Worm (Caenorhabditis elegans): ENCODE data around the gene Y73C8B.1.
A peak's percentile ranks its signal among the peaks of the same experiment; 100 is the strongest.

Y73C8B.1 gene

DNA sequence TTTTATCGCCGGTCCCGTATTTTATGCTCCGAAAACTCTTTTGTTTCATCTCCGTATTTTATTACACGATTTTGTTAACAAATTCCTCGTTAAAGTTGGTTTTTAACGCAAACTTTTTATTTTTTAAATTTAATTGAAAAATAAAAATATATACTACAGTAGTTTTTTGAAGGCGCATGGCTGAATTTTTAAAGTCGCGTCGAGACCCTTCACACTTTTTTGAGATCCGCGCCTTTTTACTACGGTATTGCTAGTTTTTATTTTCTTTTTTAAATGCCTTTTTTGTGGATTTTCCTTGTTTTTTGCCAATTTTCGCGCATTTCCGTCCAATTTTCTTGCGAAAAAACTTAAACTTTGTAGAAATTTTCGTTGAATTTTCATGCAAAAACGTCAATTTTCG lies 7.8 kb upstream of the Y73C8B.1 start (continued):
- TF ChIP-seq ceh-40 (GFP tag; IDR thresholded peaks at IDR 0.05) (no peak), aptf-3 (GFP tag; IDR thresholded peaks at IDR 0.05) (no peak), tbx-9 (tag; optimal IDR thresholded peaks at IDR 0.05; ENCODE audit: borderline replicate concordance) (no peak), C17E4.6 (GFP tag; IDR thresholded peaks at IDR 0.05) (no peak), egl-44 (GFP tag; IDR thresholded peaks at IDR 0.05) (no peak), cebp-1 (GFP tag; IDR thresholded peaks at IDR 0.05) (no peak), cebp-1 (tag; optimal IDR thresholded peaks at IDR 0.05) (no peak), dpl-1 (GFP tag; optimal IDR thresholded peaks at IDR 0.05) (no peak), hmg-20 (GFP tag; IDR thresholded peaks at IDR 0.05) (no peak), ets-4 (GFP tag; optimal IDR thresholded peaks at IDR 0.05) (no peak), F39B2.1 (GFP tag; IDR thresholded peaks at IDR 0.05) (no peak), pbrm-1 (GFP tag; IDR thresholded peaks at IDR 0.05) (peak; percentile 48; the same call in 1 of the 2 replicates), madf-10 (tag; optimal IDR thresholded peaks at IDR 0.05) (no peak), ccch-3 (GFP tag; optimal IDR thresholded peaks at IDR 0.05) (no peak), repo-1 (tag; optimal IDR thresholded peaks at IDR 0.05) (no peak), athp-1 (tag; optimal IDR thresholded peaks at IDR 0.05) (no peak), cebp-2 (GFP tag; IDR thresholded peaks at IDR 0.05) (no peak), ama-1 (optimal IDR thresholded peaks at IDR 0.05) (no peak), ama-1 (GFP tag; optimal IDR thresholded peaks at IDR 0.05) (no peak), B0019.2 (GFP tag; conservative IDR thresholded peaks at IDR 0.05) (no peak), gei-17 (GFP tag; optimal IDR thresholded peaks at IDR 0.05) (no peak), madf-6 (GFP tag; IDR thresholded peaks at IDR 0.05) (peak; percentile 97), dox-1 (GFP tag; IDR thresholded peaks at IDR 0.05) (peak; percentile 48; the same call in 1 of the 2 replicates), F22D6.2 (tag; optimal IDR thresholded peaks at IDR 0.05) (no peak), fkh-3 (tag; optimal IDR thresholded peaks at IDR 0.05) (no peak), mxl-1 (tag; optimal IDR thresholded peaks at IDR 0.05) (no peak), Y67H2A.10 (GFP tag; conservative IDR thresholded peaks at IDR 0.05) (no peak), ceh-100 (GFP tag; IDR thresholded peaks at IDR 0.05) (no peak), ZK185.1 (tag; optimal IDR thresholded peaks at IDR 0.05; ENCODE audit: poor library complexity, severe bottlenecking) (no peak), ztf-25 (GFP tag; IDR thresholded peaks at IDR 0.05) (no peak)

DNA sequence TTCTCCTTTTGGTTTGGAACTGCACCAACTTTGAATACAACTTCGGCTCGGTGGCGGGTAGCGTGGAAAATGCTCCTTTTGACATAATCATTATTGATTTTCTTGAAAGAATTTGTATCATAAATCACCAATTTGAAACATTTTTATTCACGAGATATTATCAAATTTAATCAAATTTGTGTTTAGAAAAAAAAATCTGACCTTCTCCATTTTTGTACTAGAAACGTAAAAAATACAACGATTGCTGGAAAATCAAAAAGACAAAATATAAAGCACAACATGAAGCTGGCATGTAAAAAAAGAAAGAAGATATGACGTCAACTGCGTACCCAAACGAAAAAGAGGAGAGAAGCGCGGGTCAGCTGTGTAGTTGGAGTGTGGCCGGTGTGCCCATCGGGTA lies 3.6 kb upstream of the Y73C8B.1 start, which contains the start of gene K08D9.4:
TSS of gene K08D9.4 (minus strand) at position 101 of the 400 bp plus-strand sequence.
- TF ChIP-seq egrh-3 (GFP tag; IDR thresholded peaks at IDR 0.05), result no peak
- TF ChIP-seq F52B5.7 (tag; optimal IDR thresholded peaks at IDR 0.05), result no peak
- TF ChIP-seq athp-1 (tag; optimal IDR thresholded peaks at IDR 0.05), result no peak
- TF ChIP-seq let-526 (GFP tag; IDR thresholded peaks at IDR 0.05), result no peak
- no peak for TF ChIP-seq B0336.3 (GFP tag; IDR thresholded peaks at IDR 0.05)
- no peak for TF ChIP-seq T26A5.8 (tag; optimal IDR thresholded peaks at IDR 0.05)
- no peak for TF ChIP-seq Y79H2A.3 (GFP tag; conservative IDR thresholded peaks at IDR 0.05)
- TF ChIP-seq pha-4 (tag; optimal IDR thresholded peaks at IDR 0.05), result no peak
- TF ChIP-seq C06A6.2 (GFP tag; conservative IDR thresholded peaks at IDR 0.05), result no peak
- no peak for TF ChIP-seq nhr-27 (tag; optimal IDR thresholded peaks at IDR 0.05)
- TF ChIP-seq F55B11.4 (tag; optimal IDR thresholded peaks at IDR 0.05; ENCODE audit: borderline replicate concordance, insufficient read depth), result no peak
- TF ChIP-seq ekl-4 (GFP tag; IDR thresholded peaks at IDR 0.05), result no peak
- no peak for TF ChIP-seq let-607 (tag; optimal IDR thresholded peaks at IDR 0.05)
- TF ChIP-seq atf-7 (tag; optimal IDR thresholded peaks at IDR 0.05), result no peak

Data from whole organism, young adult.